Fruit fly (Drosophila melanogaster): ENCODE measurements around the gene CG31643.
A peak's percentile ranks its signal among the peaks of the same experiment; 100 is the strongest.

CG31643 gene

dm6 chr2L:6062382-6063082 lies 24.6 kb downstream of the CG31643 start, which contains the start of the genes ND-51 and CG13994:
TSS of gene ND-51 (minus strand) at chr2L:6062757.
TSS of gene CG13994 (plus strand) at chr2L:6062989.
- TF ChIP-seq CG1620 (GFP tag; optimal IDR thresholded peaks at IDR 0.05) (peak; percentile 85), bab1 (GFP tag; optimal IDR thresholded peaks at IDR 0.05) (peak; percentile 86), Crg-1 (GFP tag; optimal IDR thresholded peaks at IDR 0.05) (peak; percentile 61), CG7045 (GFP tag; optimal IDR thresholded peaks at IDR 0.05) (peak; percentile 83), ovo (GFP tag; optimal IDR thresholded peaks at IDR 0.05) (peak; percentile 74), cnc (optimal IDR thresholded peaks at IDR 0.05) (no peak), tj (GFP tag; optimal IDR thresholded peaks at IDR 0.05) (peak; percentile 61), CG33017 (tag; optimal IDR thresholded peaks at IDR 0.05) (peak; percentile 81), CG5204 (GFP tag; optimal IDR thresholded peaks at IDR 0.05) (no peak), Clk (GFP tag; optimal IDR thresholded peaks at IDR 0.05) (peak; percentile 81), kay (GFP tag; ENCODE audit: borderline replicate concordance) (no peak), cic (GFP tag; optimal IDR thresholded peaks at IDR 0.05) (peak; percentile 80), CG7101 (tag; optimal IDR thresholded peaks at IDR 0.05) (peak; percentile 79), CG12768 (GFP tag; optimal IDR thresholded peaks at IDR 0.05) (peak; percentile 76), pad (GFP tag; optimal IDR thresholded peaks at IDR 0.05) (peak; percentile 67), CG11617 (GFP tag; optimal IDR thresholded peaks at IDR 0.05) (peak; percentile 83), Hr96 (GFP tag; optimal IDR thresholded peaks at IDR 0.05) (peak; percentile 87), CG14711 (tag; optimal IDR thresholded peaks at IDR 0.05) (peak; percentile 78), Mnt (GFP tag; optimal IDR thresholded peaks at IDR 0.05) (peak; percentile 77), toe (GFP tag; optimal IDR thresholded peaks at IDR 0.05) (peak; percentile 94)

- TF ChIP-seq CG7101 (tag; optimal IDR thresholded peaks at IDR 0.05) (peak; percentile 99), toe (GFP tag; optimal IDR thresholded peaks at IDR 0.05) (peak; percentile 54), CG12768 (GFP tag; optimal IDR thresholded peaks at IDR 0.05) (peak; percentile 97), cnc (optimal IDR thresholded peaks at IDR 0.05) (no peak), tj (GFP tag; optimal IDR thresholded peaks at IDR 0.05) (peak; percentile 88), ovo (GFP tag; optimal IDR thresholded peaks at IDR 0.05) (no peak), kay (GFP tag; ENCODE audit: borderline replicate concordance) (no peak), bab1 (GFP tag; optimal IDR thresholded peaks at IDR 0.05) (peak; percentile 99), Crg-1 (GFP tag; optimal IDR thresholded peaks at IDR 0.05) (peak; percentile 95), CG33017 (tag; optimal IDR thresholded peaks at IDR 0.05) (peak; percentile 99), pad (GFP tag; optimal IDR thresholded peaks at IDR 0.05) (peak; percentile 88), CG7045 (GFP tag; optimal IDR thresholded peaks at IDR 0.05) (peak; percentile 89), Mnt (GFP tag; optimal IDR thresholded peaks at IDR 0.05) (peak; percentile 78), Clk (GFP tag; optimal IDR thresholded peaks at IDR 0.05) (peak; percentile 67), cic (GFP tag; optimal IDR thresholded peaks at IDR 0.05) (peak; percentile 85), CG11617 (GFP tag; optimal IDR thresholded peaks at IDR 0.05) (peak; percentile 93), CG5204 (GFP tag; optimal IDR thresholded peaks at IDR 0.05) (no peak), Hr96 (GFP tag; optimal IDR thresholded peaks at IDR 0.05) (peak; percentile 87), CG14711 (tag; optimal IDR thresholded peaks at IDR 0.05) (peak; percentile 98), CG1620 (GFP tag; optimal IDR thresholded peaks at IDR 0.05) (peak; percentile 71)
These were observed 27.9 kb downstream of the CG31643 start, which contains the start of the genes Fbw5 and CG9147 for dm6 chr2L:6065823-6066222. TSS of gene Fbw5 (minus strand) at chr2L:6065953. TSS of gene CG9147 (plus strand) at chr2L:6065997.

- TF ChIP-seq CG7101 (tag; optimal IDR thresholded peaks at IDR 0.05) (peak; percentile 22), Mnt (GFP tag; optimal IDR thresholded peaks at IDR 0.05) (peak; percentile 66), Hr96 (GFP tag; optimal IDR thresholded peaks at IDR 0.05) (no peak), CG7045 (GFP tag; optimal IDR thresholded peaks at IDR 0.05) (no peak), bab1 (GFP tag; optimal IDR thresholded peaks at IDR 0.05) (peak; percentile 66), tj (GFP tag; optimal IDR thresholded peaks at IDR 0.05) (peak; percentile 16)
These were observed 30.8 kb downstream of the CG31643 start, which contains the start of the genes CG9150 and Pfdn1 for dm6 chr2L:6068544-6069251. TSS of gene CG9150 (minus strand) at chr2L:6068594. TSS of gene Pfdn1 (plus strand) at chr2L:6069079.

- TF ChIP-seq CG12768 (GFP tag; optimal IDR thresholded peaks at IDR 0.05) (peak; percentile 60), CG33017 (tag; optimal IDR thresholded peaks at IDR 0.05) (peak; percentile 53), Hr96 (GFP tag; optimal IDR thresholded peaks at IDR 0.05) (no peak), cnc (optimal IDR thresholded peaks at IDR 0.05) (no peak), Clk (GFP tag; optimal IDR thresholded peaks at IDR 0.05) (peak; percentile 44), kay (GFP tag; ENCODE audit: borderline replicate concordance) (no peak), toe (GFP tag; optimal IDR thresholded peaks at IDR 0.05) (peak; percentile 85), Mnt (GFP tag; optimal IDR thresholded peaks at IDR 0.05) (peak; percentile 64), tj (GFP tag; optimal IDR thresholded peaks at IDR 0.05) (peak; percentile 39), cic (GFP tag; optimal IDR thresholded peaks at IDR 0.05) (peak; percentile 14), CG5204 (GFP tag; optimal IDR thresholded peaks at IDR 0.05) (no peak), pad (GFP tag; optimal IDR thresholded peaks at IDR 0.05) (peak; percentile 42), CG7045 (GFP tag; optimal IDR thresholded peaks at IDR 0.05) (peak; percentile 74), bab1 (GFP tag; optimal IDR thresholded peaks at IDR 0.05) (peak; percentile 36), CG1620 (GFP tag; optimal IDR thresholded peaks at IDR 0.05) (peak; percentile 56), CG14711 (tag; optimal IDR thresholded peaks at IDR 0.05) (peak; percentile 70), CG7101 (tag; optimal IDR thresholded peaks at IDR 0.05) (peak; percentile 68), ovo (GFP tag; optimal IDR thresholded peaks at IDR 0.05) (peak; percentile 35), CG11617 (GFP tag; optimal IDR thresholded peaks at IDR 0.05) (peak; percentile 82)
These were observed 32.8 kb downstream of the CG31643 start, which contains the start of the genes CG9154 and Kr-h2 for dm6 chr2L:6070656-6071231. TSS of gene CG9154 (minus strand) at chr2L:6070686. TSS of gene Kr-h2 (plus strand) at chr2L:6070990.

Measured in whole organism, adult.